Fruit fly (Drosophila melanogaster): Measurements from ENCODE around the gene GatC.

Gene GatC

DNA sequence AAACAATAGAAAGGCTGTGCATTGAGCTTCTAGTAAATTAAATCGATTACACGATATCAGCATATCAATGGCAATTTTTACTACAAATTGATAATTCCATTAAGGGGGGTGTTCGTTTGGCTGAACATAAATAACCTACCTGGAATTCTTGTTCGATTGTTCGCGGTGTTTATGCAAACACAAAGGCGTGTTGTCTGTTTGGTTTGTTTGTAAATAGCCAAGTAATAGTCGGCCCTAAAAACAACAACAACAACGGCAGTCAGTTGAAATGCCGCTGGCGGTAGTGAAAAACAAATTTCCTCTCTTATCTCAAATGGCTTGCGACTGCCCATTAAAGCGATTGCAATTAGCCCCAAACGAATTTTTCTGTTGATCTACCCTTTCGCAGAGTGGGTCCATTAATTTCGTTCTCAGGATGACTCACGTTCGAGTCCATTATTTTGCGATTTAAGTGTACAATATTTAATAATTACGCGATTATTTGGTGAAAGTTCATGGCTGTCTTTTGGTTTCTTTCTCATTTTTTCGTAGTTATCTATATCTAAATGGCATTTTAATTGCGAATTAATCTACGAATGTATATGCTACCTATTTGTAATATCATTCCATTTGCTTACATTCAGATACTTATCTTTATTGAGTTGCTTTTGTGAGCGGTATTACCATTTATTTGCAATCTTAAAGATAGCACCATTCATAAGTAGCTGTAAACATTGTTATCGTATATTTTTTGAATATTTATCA lies 5.9 kb upstream of the GatC start (continued):
- TF ChIP-seq CG15514 (GFP tag; optimal IDR thresholded peaks at IDR 0.05) (no peak), aop (GFP tag; IDR thresholded peaks at IDR 0.05) (no peak), CG14965 (GFP tag; optimal IDR thresholded peaks at IDR 0.05; ENCODE audit: borderline replicate concordance) (no peak), CG11723 (GFP tag; optimal IDR thresholded peaks at IDR 0.05) (no peak), phol (tag; optimal IDR thresholded peaks at IDR 0.05) (no peak), Abd-B (GFP tag; optimal IDR thresholded peaks at IDR 0.05) (no peak), HHEX (GFP tag; optimal IDR thresholded peaks at IDR 0.05) (peak; percentile 56), CG8478 (optimal IDR thresholded peaks at IDR 0.05) (no peak), Dip2 (GFP tag; IDR thresholded peaks at IDR 0.05) (no peak), zen (tag; optimal IDR thresholded peaks at IDR 0.05) (no peak), pnt (GFP tag; optimal IDR thresholded peaks at IDR 0.05) (no peak), nerfin-2 (GFP tag; IDR thresholded peaks at IDR 0.05; ENCODE audit: partially characterized antibody) (no peak), Asciz (GFP tag; optimal IDR thresholded peaks at IDR 0.05) (peak; percentile 4), CG18619 (GFP tag; optimal IDR thresholded peaks at IDR 0.05) (peak; percentile 34), ab (GFP tag; optimal IDR thresholded peaks at IDR 0.05) (no peak), CG11085 (GFP tag; IDR thresholded peaks at IDR 0.05) (no peak), sd (tag; optimal IDR thresholded peaks at IDR 0.05) (peak; percentile 89), zfh1 (GFP tag; IDR thresholded peaks at IDR 0.05) (no peak), Nf-YA (GFP tag; IDR thresholded peaks at IDR 0.05) (no peak), Atf-2 (GFP tag; optimal IDR thresholded peaks at IDR 0.05) (no peak), CG6813 (GFP tag; optimal IDR thresholded peaks at IDR 0.05) (no peak), nmo (GFP tag; optimal IDR thresholded peaks at IDR 0.05) (no peak), HmgZ (tag; optimal IDR thresholded peaks at IDR 0.05) (no peak), CG12299 (tag; optimal IDR thresholded peaks at IDR 0.05) (no peak), Hsf (GFP tag; optimal IDR thresholded peaks at IDR 0.05) (no peak), zf30C (GFP tag; optimal IDR thresholded peaks at IDR 0.05) (no peak), tap (tag; optimal IDR thresholded peaks at IDR 0.05) (peak; percentile 19), CG9876 (GFP tag; optimal IDR thresholded peaks at IDR 0.05) (no peak), Neu2 (GFP tag; optimal IDR thresholded peaks at IDR 0.05; ENCODE audit: borderline replicate concordance) (no peak), CG10366 (GFP tag; IDR thresholded peaks at IDR 0.05) (no peak), CG11696 (GFP tag; IDR thresholded peaks at IDR 0.05) (no peak), CG9817 (tag; optimal IDR thresholded peaks at IDR 0.05) (peak; percentile 18), CG4854 (GFP tag; optimal IDR thresholded peaks at IDR 0.05) (no peak), CG8924 (tag; optimal IDR thresholded peaks at IDR 0.05) (no peak), B-H1 (GFP tag; IDR thresholded peaks at IDR 0.05) (no peak), D19A (tag; optimal IDR thresholded peaks at IDR 0.05) (peak; percentile 80), Trl (optimal IDR thresholded peaks at IDR 0.05) (no peak), Trl (GFP tag; optimal IDR thresholded peaks at IDR 0.05) (peak; percentile 19), CG16813 (GFP tag; IDR thresholded peaks at IDR 0.05; ENCODE audit: partially characterized antibody) (no peak), odd (GFP tag; optimal IDR thresholded peaks at IDR 0.05) (no peak), Xbp1 (GFP tag; optimal IDR thresholded peaks at IDR 0.05) (peak; percentile 2), tgo (GFP tag; IDR thresholded peaks at IDR 0.05) (0 out of 3 replicates have a peak, but pooled peaks have one; percentile 14), dmrt11E (tag; optimal IDR thresholded peaks at IDR 0.05) (no peak), Hey (tag; optimal IDR thresholded peaks at IDR 0.05) (no peak), Drgx (GFP tag; IDR thresholded peaks at IDR 0.05) (no peak), ssp (GFP tag; IDR thresholded peaks at IDR 0.05) (no peak), CG32772 (GFP tag; IDR thresholded peaks at IDR 0.05) (no peak), zen2 (GFP tag; IDR thresholded peaks at IDR 0.05; ENCODE audit: partially characterized antibody) (no peak), pfk (GFP tag; optimal IDR thresholded peaks at IDR 0.05) (no peak), Ada2b (GFP tag; IDR thresholded peaks at IDR 0.05) (no peak)
